Worm (Caenorhabditis elegans) whole organism, late embryonic: ENCODE data around the gene chil-14.

Experiments
- ceh-14 ChIP-seq: sonication (generic microtip); optimal IDR thresholded peaks from 2 replicates; lab custom pipeline; 2016; ENCODE audit warnings: missing genotype, missing genetic modification characterization, missing compliant biosample characterization
- ceh-18 ChIP-seq: sonication (generic microtip); optimal IDR thresholded peaks from 2 replicates; lab custom pipeline; 2016; ENCODE audit warnings: missing genetic modification characterization, missing compliant biosample characterization
- fkh-10 ChIP-seq: fragments of 150-350 bp; optimal IDR thresholded peaks from 2 replicates; lab custom pipeline; 2014; ENCODE audit warnings: missing biosample characterization, missing genetic modification reagents, missing genetic modification characterization

DNA sequence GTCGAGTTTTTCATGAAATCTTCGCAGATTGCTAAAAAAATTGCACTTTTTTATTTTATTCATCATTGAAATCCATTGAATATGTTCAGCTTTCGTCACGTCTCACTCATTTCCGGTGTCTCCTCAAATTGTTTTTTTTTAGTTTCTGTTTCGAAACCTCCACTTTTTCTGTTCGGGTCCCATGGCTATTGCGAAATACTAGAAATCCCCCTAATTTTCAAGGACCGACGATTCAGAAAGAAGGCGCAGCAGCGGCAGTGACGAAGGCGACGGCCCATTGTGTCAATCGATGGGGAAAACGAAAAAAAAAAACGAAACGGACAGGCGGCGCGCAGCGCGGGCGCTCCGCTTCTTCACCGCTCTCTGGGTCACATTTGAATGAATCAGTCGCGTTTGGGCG lies 17.1 kb downstream of the chil-14 start:
- TF ChIP-seq ceh-18 (tag; lab: Kevin White, UChicago) (no peak), fkh-10 (GFP tag; lab: Kevin White, UChicago) (no peak), ceh-14 (tag; lab: Kevin White, UChicago) (no peak)
